Worm (Caenorhabditis elegans) whole organism, early embryonic: ENCODE data around the gene M05D6.5.

ENCODE experiments used
- B0310.2 ChIP-seq: sonication (generic microtip); optimal IDR thresholded peaks from 2 replicates; lab custom pipeline; 2016; ENCODE audit warnings: mild to moderate bottlenecking, missing genetic modification characterization, missing compliant biosample characterization
- F13C5.2 ChIP-seq: sonication (generic microtip); optimal IDR thresholded peaks from 2 replicates; lab custom pipeline; 2017; ENCODE audit warnings: mild to moderate bottlenecking, missing genetic modification characterization, inconsistent platforms, missing compliant biosample characterization
- aly-1 ChIP-seq: sonication (generic microtip); optimal IDR thresholded peaks from 2 replicates; lab custom pipeline; 2016; ENCODE audit warnings: missing genetic modification characterization, missing compliant biosample characterization
- ama-1 ChIP-seq: fragments of 150-350 bp; optimal IDR thresholded peaks from 2 replicates; lab custom pipeline; 2014
- ceh-13 ChIP-seq: fragments of 200-800 bp; sonication (Bioruptor generic); optimal IDR thresholded peaks from 2 replicates; lab custom pipeline; 2018; ENCODE audit warnings: mild to moderate bottlenecking, missing genetic modification characterization, missing compliant biosample characterization
- flt-1 ChIP-seq: fragments of 200-800 bp; sonication (Bioruptor generic); IDR thresholded peaks from 2 replicates; pipeline ENCODE4 v1.3.6; 2022; ENCODE audit warnings: missing genetic modification characterization, missing compliant biosample characterization
- hmg-4 ChIP-seq: fragments of 200-800 bp; sonication (Bioruptor generic); optimal IDR thresholded peaks from 2 replicates; lab custom pipeline; 2018; ENCODE audit warnings: mild to moderate bottlenecking, missing genetic modification characterization, missing compliant biosample characterization
- hnd-1 ChIP-seq: sonication (generic microtip); optimal IDR thresholded peaks from 2 replicates; lab custom pipeline; 2016; ENCODE audit warnings: missing genetic modification characterization, missing compliant biosample characterization
- pes-1 ChIP-seq: fragments of 200-800 bp; sonication (Bioruptor generic); IDR thresholded peaks from 2 replicates; pipeline ENCODE4 v1.3.6; 2022; ENCODE audit warnings: missing genetic modification reagents, missing genetic modification characterization, missing compliant biosample characterization
- scrt-1 ChIP-seq: fragments of 200-800 bp; sonication (Bioruptor generic); IDR thresholded peaks from 2 replicates; pipeline ENCODE4 v1.3.6; 2022; ENCODE audit warnings: missing genetic modification characterization, missing compliant biosample characterization
- sea-1 ChIP-seq: fragments of 200-800 bp; sonication (Bioruptor generic); conservative IDR thresholded peaks from 2 replicates; pipeline ENCODE4 v1.3.6; 2022; ENCODE audit warnings: missing genetic modification characterization, missing compliant biosample characterization
- tbx-11 ChIP-seq: fragments of 200-800 bp; sonication (Bioruptor generic); IDR thresholded peaks from 2 replicates; pipeline ENCODE4 v1.3.6; 2022; ENCODE audit warnings: missing genetic modification characterization, missing compliant biosample characterization
- tbx-37 ChIP-seq: fragments of 200-800 bp; sonication (Bioruptor generic); conservative IDR thresholded peaks from 2 replicates; pipeline ENCODE4 v1.3.6; 2022; ENCODE audit warnings: missing genetic modification reagents, missing genetic modification characterization, missing compliant biosample characterization
- tra-4 ChIP-seq: sonication (generic microtip); optimal IDR thresholded peaks from 2 replicates; lab custom pipeline; 2017; ENCODE audit warnings: missing genetic modification characterization, missing compliant biosample characterization

- TF ChIP-seq ama-1 (lab: Kevin White, UChicago) (no peak), B0310.2 (no peak), flt-1 (GFP tag; lab: Robert Waterston, UW) (no peak), pes-1 (GFP tag; lab: Robert Waterston, UW) (no peak), ceh-13 (no peak), tbx-37 (GFP tag; lab: Robert Waterston, UW) (no peak), aly-1 (tag; lab: Kevin White, UChicago) (no peak), sea-1 (no peak), hnd-1 (tag; lab: Kevin White, UChicago) (no peak), hmg-4 (GFP tag; lab: Kevin White, UChicago) (no peak), tbx-11 (GFP tag; lab: Robert Waterston, UW) (no peak), F13C5.2 (no peak), tra-4 (tag; lab: Kevin White, UChicago) (no peak), scrt-1 (GFP tag; lab: Robert Waterston, UW) (no peak)
Observed at ce11 chrII:8480166-8480565, 1.8 kb downstream of the M05D6.5 start, which contains the start of gene lact-4.
